Fruit fly (Drosophila melanogaster) whole organism: Measurements from ENCODE around the gene Roc1a.
"Not testable (repeated sequence)": the region's sequence is repeated elsewhere in the genome, so short reads cannot be mapped to it uniquely, and the experiment has no call there.

Experiments
- CG8478 ChIP-seq: fragments of >200 bp; optimal IDR thresholded peaks from 2 replicates; lab custom pipeline; 2018; ENCODE audit warnings: inconsistent platforms
- Dll ChIP-seq: fragments of >200 bp; optimal IDR thresholded peaks from 2 replicates; lab custom pipeline; 2017
- EcR ChIP-seq, 2 experiments: fragments of >200 bp; optimal IDR thresholded peaks; 2 replicates each; lab custom pipeline; 2017; ENCODE audit warnings: missing biosample characterization in 2 of 2, missing genetic modification characterization in 2 of 2, missing genetic modification reagents in 2 of 2
- pan ChIP-seq: fragments of >200 bp; optimal IDR thresholded peaks from 2 replicates; lab custom pipeline; 2017
- psq ChIP-seq: fragments of >200 bp; optimal IDR thresholded peaks from 2 replicates; lab custom pipeline; 2017
- usp ChIP-seq: fragments of >200 bp; optimal IDR thresholded peaks from 2 replicates; lab custom pipeline; 2017; ENCODE audit warnings: missing biosample characterization, missing genetic modification characterization, mixed read lengths

The Roc1a gene

dm6 chrX:625157-625627, 21.9 kb upstream of the Roc1a start, which contains the start of the genes CG13364 and Hinfp:
TSS of gene CG13364 (minus strand) at chrX:625203.
TSS of gene Hinfp (plus strand) at chrX:625542.
- no peak for TF ChIP-seq EcR (GFP tag; optimal IDR thresholded peaks at IDR 0.05; lab: Kevin White, UChicago)
- TF ChIP-seq CG8478 (lab: Kevin White, UChicago) = no peak
- TF ChIP-seq psq = no peak
- no peak for TF ChIP-seq Dll (lab: Kevin White, UChicago)
- TF ChIP-seq pan (lab: Kevin White, UChicago) = no peak
- no peak for TF ChIP-seq usp (GFP tag; lab: Kevin White, UChicago)

DNA sequence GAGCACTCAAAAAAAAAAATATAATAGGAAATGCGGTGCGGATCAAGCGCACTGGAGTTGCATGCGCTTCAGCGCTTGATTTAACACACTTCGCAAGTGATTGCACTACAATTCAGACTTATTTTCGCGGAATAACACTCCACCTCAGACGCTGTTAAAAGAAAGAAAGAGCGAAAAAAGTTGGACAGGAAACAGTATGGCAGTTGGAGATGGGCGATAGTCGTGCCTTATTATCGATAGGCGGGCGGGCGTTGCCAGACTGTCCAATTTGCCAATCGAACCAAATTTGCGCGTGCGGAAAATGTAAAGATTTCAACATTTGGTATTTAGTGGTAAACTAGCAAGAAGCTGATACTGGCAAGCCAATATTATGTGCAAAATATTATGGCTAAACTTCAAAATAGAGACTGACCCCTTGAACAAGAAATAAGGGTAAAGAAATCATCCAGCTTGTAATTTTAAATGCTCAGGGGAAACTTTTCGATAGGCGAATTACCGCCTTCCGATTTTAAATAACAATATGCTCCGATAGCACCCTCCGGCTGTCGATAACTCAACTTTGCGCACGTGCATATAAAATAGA, 17.8 kb upstream of the Roc1a start, which contains the start of the genes RpL36 and Mybbp1A:
RpL36 (minus strand) TSS at position 245 of the 583 bp plus-strand sequence.
Mybbp1A (plus strand) TSS at position 535 of the 583 bp plus-strand sequence.
- TF ChIP-seq CG8478 (lab: Kevin White, UChicago) (no peak), pan (lab: Kevin White, UChicago) (no peak), Dll (lab: Kevin White, UChicago) (no peak), EcR (GFP tag; optimal IDR thresholded peaks at IDR 0.05; lab: Kevin White, UChicago) (no peak), usp (GFP tag; lab: Kevin White, UChicago) (no peak), psq (no peak)

DNA sequence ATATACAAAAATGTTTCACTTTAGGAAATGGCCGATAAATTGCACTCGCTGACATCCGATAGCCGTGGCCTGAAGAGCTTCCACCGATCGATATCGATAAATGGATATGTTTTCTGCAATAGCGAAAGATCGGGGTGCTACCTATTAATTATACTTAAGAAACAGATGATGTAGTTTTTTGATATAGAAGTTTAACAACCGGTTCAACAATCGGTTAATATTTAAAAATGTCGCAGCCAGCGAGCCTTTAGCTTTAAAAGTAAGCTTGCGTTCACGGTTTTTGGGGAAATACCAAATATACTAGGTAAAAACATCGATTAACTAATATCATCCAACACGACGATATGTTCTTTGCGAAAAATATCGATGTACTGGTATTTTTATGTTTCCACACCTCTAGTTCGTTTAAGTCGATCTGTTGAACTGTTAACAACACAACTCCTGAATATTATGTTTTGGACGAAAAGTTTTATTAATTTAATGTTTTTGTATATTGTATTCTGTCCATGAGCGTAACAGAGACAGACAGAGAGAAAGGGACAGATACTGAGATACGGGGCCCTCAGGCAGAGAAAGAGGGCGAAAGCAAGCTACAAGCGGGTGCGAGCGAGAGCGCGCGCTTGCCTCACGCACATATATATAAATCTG, 11.5 kb upstream of the Roc1a start, which contains the start of gene Dredd:
Dredd (minus strand) TSS at position 51 of the 648 bp plus-strand sequence.
- TF ChIP-seq pan (lab: Kevin White, UChicago) (no peak), CG8478 (lab: Kevin White, UChicago) (no peak), psq (no peak), EcR (GFP tag; optimal IDR thresholded peaks at IDR 0.05; lab: Kevin White, UChicago) (no peak), usp (GFP tag; lab: Kevin White, UChicago) (no peak), Dll (lab: Kevin White, UChicago) (no peak)

DNA sequence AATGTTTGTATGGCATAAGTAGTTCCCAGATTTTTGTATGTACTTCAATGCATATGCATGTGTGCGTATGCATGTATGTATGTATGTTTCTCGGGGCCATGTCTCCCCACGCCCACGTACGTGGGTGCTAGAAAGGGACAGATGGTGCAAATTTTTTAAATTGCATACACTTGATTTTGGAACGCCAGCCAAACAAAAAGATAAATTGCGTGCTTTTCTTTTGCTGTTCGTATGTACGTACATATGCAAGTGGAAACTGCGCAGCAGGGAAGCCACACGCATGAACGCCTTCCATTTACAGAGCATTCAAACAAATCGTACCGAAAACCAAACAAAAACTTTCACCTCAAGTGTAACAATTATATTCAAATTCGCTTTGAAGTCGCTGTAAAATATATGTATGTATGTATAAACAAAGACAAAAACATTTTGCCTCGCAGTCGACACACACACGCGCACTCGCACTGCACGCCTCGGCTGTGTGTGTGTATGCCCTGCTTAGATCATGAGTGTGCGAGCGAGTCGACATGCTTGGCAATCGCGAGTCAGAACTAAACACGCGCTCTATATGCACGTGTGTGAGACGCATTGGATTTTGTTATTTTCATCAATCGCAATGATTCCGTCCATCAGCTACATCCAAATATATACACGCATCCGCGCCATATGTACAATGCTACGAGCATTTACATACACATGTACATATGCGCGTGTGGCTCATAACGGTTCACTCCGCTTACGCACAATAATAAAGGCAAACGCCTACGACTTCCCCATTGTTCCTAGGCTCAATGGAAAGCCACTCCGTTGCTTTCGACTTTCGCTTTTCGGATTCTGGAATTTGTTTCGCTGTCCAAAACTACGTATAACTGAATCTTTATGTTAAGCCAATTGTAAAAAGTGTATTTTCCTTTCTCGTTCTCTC, 10.2 kb upstream of the Roc1a start:
- TF ChIP-seq EcR (GFP tag; optimal IDR thresholded peaks at IDR 0.05; lab: Kevin White, UChicago) (no peak), CG8478 (lab: Kevin White, UChicago) (peak; percentile 29)

dm6 chrX:644461-644860, 2.6 kb upstream of the Roc1a start, which contains the start of gene CG13367:
TSS of gene CG13367 (plus strand) at chrX:644761.
- not testable (repeated sequence) for TF ChIP-seq usp (GFP tag; lab: Kevin White, UChicago); psq; CG8478 (lab: Kevin White, UChicago)

DNA sequence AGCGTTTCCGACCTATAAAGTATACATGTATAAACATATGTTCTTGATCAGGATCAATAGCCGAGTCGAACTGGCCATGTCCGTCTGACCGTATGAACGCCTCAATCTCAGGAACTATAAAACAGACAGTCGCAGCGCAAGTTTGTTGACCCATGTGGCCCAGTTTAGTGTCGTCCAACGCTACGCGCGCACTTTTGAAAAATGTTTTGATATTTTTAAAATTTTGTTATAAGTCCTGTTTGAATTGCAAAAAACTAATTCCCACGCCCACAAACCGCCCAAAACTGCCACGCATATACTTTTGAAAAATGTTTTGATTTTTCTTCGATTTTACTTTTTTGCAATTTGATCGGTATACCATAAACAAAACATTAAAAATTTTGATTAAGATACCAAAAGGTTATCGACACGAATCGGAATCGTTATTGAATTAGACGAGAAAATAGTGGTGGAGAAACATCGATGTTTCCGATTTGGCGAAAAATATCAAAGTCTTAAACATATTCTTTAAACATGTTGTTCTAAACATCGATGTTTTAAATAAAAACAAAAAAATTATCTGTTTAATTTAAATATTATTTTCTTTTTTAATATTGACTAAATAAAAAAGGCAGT, 602 bp upstream of the Roc1a start:
- no peak for TF ChIP-seq CG8478 (lab: Kevin White, UChicago)

- TF ChIP-seq EcR (GFP tag; optimal IDR thresholded peaks at IDR 0.05; lab: Kevin White, UChicago) (no peak), CG8478 (lab: Kevin White, UChicago) (peak; percentile 46)
Measured at dm6 chrX:654221-654620, 7.1 kb downstream of the Roc1a start.

- TF ChIP-seq psq (no peak), pan (lab: Kevin White, UChicago) (no peak), CG8478 (lab: Kevin White, UChicago) (no peak), EcR (GFP tag; optimal IDR thresholded peaks at IDR 0.05; lab: Kevin White, UChicago) (no peak), Dll (lab: Kevin White, UChicago) (no peak), usp (GFP tag; lab: Kevin White, UChicago) (no peak)
Measured at dm6 chrX:654949-655348, 7.8 kb downstream of the Roc1a start.

- TF ChIP-seq pan (lab: Kevin White, UChicago) = no peak
- no peak for TF ChIP-seq EcR (GFP tag; optimal IDR thresholded peaks at IDR 0.05; lab: Kevin White, UChicago)
- no peak for TF ChIP-seq usp (GFP tag; lab: Kevin White, UChicago)
- no peak for TF ChIP-seq Dll (lab: Kevin White, UChicago)
- TF ChIP-seq CG8478 (lab: Kevin White, UChicago) = peak; percentile 44
- no peak for TF ChIP-seq psq
Measured at dm6 chrX:655492-656379, 8.6 kb downstream of the Roc1a start, which contains the start of the genes Hmt4-20 and SkpA. TSS of gene Hmt4-20 (minus strand) at chrX:656033. TSS of gene SkpA (plus strand) at chrX:656114.

DNA sequence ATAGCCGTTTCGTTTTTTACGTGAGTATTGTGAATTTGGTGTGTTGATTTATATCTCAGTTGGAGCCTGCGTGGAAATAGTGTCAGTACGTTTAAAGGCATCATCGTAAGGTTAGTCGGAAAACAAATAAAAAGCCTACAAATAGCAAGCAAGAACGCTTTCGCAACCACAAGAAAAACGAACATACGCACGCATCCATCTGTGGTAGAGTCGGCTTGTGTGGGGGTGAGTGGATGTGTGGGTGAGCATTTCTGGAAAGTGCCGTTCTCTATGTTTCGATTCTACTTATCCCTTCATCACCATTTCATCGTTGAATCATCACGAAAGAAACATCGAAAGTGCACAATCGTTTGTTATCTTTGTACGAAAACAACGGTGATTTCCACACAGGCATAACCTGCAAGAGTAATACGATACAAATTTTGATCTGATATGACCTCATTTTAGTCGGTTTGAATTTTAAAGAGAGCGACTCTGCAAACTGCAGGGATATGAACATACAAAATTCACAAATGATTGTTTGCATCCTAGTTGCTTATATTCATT, 9.3 kb downstream of the Roc1a start:
- TF ChIP-seq usp (GFP tag; lab: Kevin White, UChicago) (no peak), psq (no peak), CG8478 (lab: Kevin White, UChicago) (no peak), pan (lab: Kevin White, UChicago) (no peak), Dll (lab: Kevin White, UChicago) (no peak), EcR (GFP tag; optimal IDR thresholded peaks at IDR 0.05; lab: Kevin White, UChicago) (no peak)
